Worm (Caenorhabditis elegans) whole organism, L4/young adult: ENCODE results near the gene H10E21.5.

Experiments
- W03F9.2 ChIP-seq: fragments of 150-350 bp; optimal IDR thresholded peaks from 2 replicates; lab custom pipeline; 2014; ENCODE audit warnings: missing biosample characterization, missing genetic modification characterization
- dao-5 ChIP-seq: sonication (generic microtip); optimal IDR thresholded peaks from 2 replicates; lab custom pipeline; 2016; ENCODE audit warnings: missing genotype, missing genetic modification characterization, moderate library complexity, missing compliant biosample characterization
- him-1 ChIP-seq: sonication (generic microtip); optimal IDR thresholded peaks from 2 replicates; lab custom pipeline; 2016; ENCODE audit warnings: missing genotype, missing genetic modification reagents, missing genetic modification characterization, missing compliant biosample characterization

DNA sequence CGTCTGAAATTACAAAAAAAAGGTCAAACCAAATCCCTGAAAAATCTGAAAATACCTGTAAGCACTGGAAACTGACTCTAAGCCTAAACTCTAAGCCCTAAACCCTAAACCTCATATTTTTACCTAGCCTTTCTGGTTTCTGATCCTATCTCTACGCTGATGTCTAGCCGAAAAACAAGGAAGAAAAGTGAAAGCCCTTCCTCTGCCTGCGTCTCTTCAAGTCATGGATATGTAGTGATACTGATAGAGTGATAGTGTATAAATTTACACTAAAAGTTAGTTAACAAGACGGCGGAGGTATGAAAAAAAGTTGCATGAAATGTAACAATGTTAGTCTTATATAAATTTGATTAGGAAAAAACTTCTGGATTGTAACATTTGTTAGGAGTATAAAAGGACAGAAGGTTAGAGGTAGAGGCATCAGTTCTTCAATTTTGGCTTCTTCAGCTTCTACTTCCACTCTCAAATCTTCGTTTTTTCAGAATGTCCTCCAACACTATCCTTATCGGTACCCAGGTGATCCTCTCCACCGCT is 16.9 kb upstream of the H10E21.5 start, which contains the start of gene col-88:
- TF ChIP-seq him-1 (tag; lab: Kevin White, UChicago) (no peak), W03F9.2 (tag; lab: Kevin White, UChicago) (no peak), dao-5 (no peak)
